Worm (Caenorhabditis elegans) whole organism, L4/young adult: ENCODE results near the gene F26F2.4.

Experiments used
- dao-5 ChIP-seq: sonication (generic microtip); optimal IDR thresholded peaks from 2 replicates; lab custom pipeline; 2016; ENCODE audit warnings: missing genotype, missing genetic modification characterization, moderate library complexity, missing compliant biosample characterization
- him-1 ChIP-seq: sonication (generic microtip); optimal IDR thresholded peaks from 2 replicates; lab custom pipeline; 2016; ENCODE audit warnings: missing genotype, missing genetic modification reagents, missing genetic modification characterization, missing compliant biosample characterization

- TF ChIP-seq him-1: no peak
- no peak for TF ChIP-seq dao-5 (tag; lab: Kevin White, UChicago)
Measured at ce11 chrV:20609494-20609893, 40.4 kb downstream of the F26F2.4 start, which contains the start of gene grd-2.
